Fruit fly (Drosophila melanogaster) whole organism, embryonic: ENCODE measurements around the gene CG11560.

ENCODE experiments used
- B-H1 ChIP-seq: fragments of 200-800 bp; sonication (Bioruptor generic); IDR thresholded peaks from 3 replicates; pipeline ENCODE4 v1.3.6; 2022; ENCODE audit warnings: missing biosample characterization, missing genetic modification characterization
- C15 ChIP-seq: fragments of 200-800 bp; sonication (Bioruptor generic); IDR thresholded peaks from 3 replicates; pipeline ENCODE4 v1.3.6; 2022; ENCODE audit warnings: missing biosample characterization, missing genetic modification characterization
- CG10267 ChIP-seq: fragments of 200-800 bp; sonication (Bioruptor generic); optimal IDR thresholded peaks from 2 replicates; lab custom pipeline; 2018; ENCODE audit warnings: missing biosample characterization, mild to moderate bottlenecking, missing genetic modification characterization, moderate library complexity
- CG12744 ChIP-seq: fragments of 200-800 bp; sonication (Bioruptor generic); optimal IDR thresholded peaks from 2 replicates; lab custom pipeline; 2016; ENCODE audit warnings: missing biosample characterization, missing genetic modification characterization
- CG14441 ChIP-seq: fragments of 200-800 bp; sonication (Bioruptor generic); IDR thresholded peaks from 2 replicates; pipeline ENCODE4 v1.3.6; 2022; ENCODE audit warnings: missing biosample characterization, missing genetic modification characterization
- CG15601 ChIP-seq: fragments of 200-800 bp; sonication (Bioruptor generic); optimal IDR thresholded peaks from 3 replicates; lab custom pipeline; 2019; ENCODE audit warnings: missing biosample characterization, mild to moderate bottlenecking, missing genetic modification characterization, moderate library complexity
- CG17385 ChIP-seq: fragments of 200-800 bp; sonication (Bioruptor generic); optimal IDR thresholded peaks from 3 replicates; lab custom pipeline; 2018; ENCODE audit warnings: missing biosample characterization, mild to moderate bottlenecking, missing genetic modification characterization
- CG17568 ChIP-seq: fragments of 200-800 bp; sonication (Bioruptor generic); optimal IDR thresholded peaks from 2 replicates; lab custom pipeline; 2018; ENCODE audit warnings: missing biosample characterization, mild to moderate bottlenecking, missing genetic modification characterization, moderate library complexity
- CG18262 ChIP-seq: fragments of 200-800 bp; optimal IDR thresholded peaks from 3 replicates; lab custom pipeline; 2019; ENCODE audit warnings: missing biosample characterization, mild to moderate bottlenecking, missing genetic modification characterization, moderate library complexity
- CG31224 ChIP-seq: fragments of 200-800 bp; sonication (Bioruptor generic); IDR thresholded peaks from 2 replicates; pipeline ENCODE4 v1.3.6; 2022; ENCODE audit warnings: missing biosample characterization, missing genetic modification characterization
- CG32767 ChIP-seq: fragments of 200-800 bp; sonication (Bioruptor generic); IDR thresholded peaks from 2 replicates; pipeline ENCODE4 v1.3.6; 2022; ENCODE audit warnings: missing biosample characterization, missing genetic modification characterization
- CG33213 ChIP-seq: fragments of 200-800 bp; sonication (Bioruptor generic); optimal IDR thresholded peaks from 3 replicates; lab custom pipeline; 2016; ENCODE audit warnings: missing biosample characterization, missing genetic modification characterization
- CG4404 ChIP-seq: fragments of 200-800 bp; sonication (Bioruptor generic); IDR thresholded peaks from 2 replicates; pipeline ENCODE4 v1.3.6; 2022; ENCODE audit warnings: missing biosample characterization, missing genetic modification characterization
- CG4707 ChIP-seq: fragments of 200-800 bp; sonication (Bioruptor generic); optimal IDR thresholded peaks from 2 replicates; lab custom pipeline; 2018; ENCODE audit warnings: missing biosample characterization, mild to moderate bottlenecking, missing genetic modification characterization, moderate library complexity
- CG4730 ChIP-seq: fragments of 200-800 bp; sonication (Bioruptor generic); IDR thresholded peaks from 2 replicates; pipeline ENCODE4 v1.3.6; 2022; ENCODE audit warnings: missing biosample characterization, missing genetic modification characterization
- CG5953 ChIP-seq: fragments of 200-800 bp; sonication (Bioruptor generic); IDR thresholded peaks from 2 replicates; pipeline ENCODE4 v1.3.6; 2022; ENCODE audit warnings: missing biosample characterization, missing genetic modification characterization
- CG7987 ChIP-seq: fragments of 200-800 bp; sonication (Bioruptor generic); optimal IDR thresholded peaks from 2 replicates; lab custom pipeline; 2018; ENCODE audit warnings: missing biosample characterization, mild to moderate bottlenecking, missing genetic modification characterization, moderate library complexity
- CG8924 ChIP-seq: fragments of 200-800 bp; optimal IDR thresholded peaks from 3 replicates; lab custom pipeline; 2019; ENCODE audit warnings: missing biosample characterization, mild to moderate bottlenecking, missing genetic modification characterization, moderate library complexity
- CG9727 ChIP-seq: fragments of 200-800 bp; sonication (Bioruptor generic); optimal IDR thresholded peaks from 3 replicates; lab custom pipeline; 2017; ENCODE audit warnings: missing biosample characterization, mild to moderate bottlenecking, missing genetic modification characterization
- Dbx ChIP-seq: fragments of 200-800 bp; sonication (Bioruptor generic); IDR thresholded peaks from 3 replicates; pipeline ENCODE4 v1.3.6; 2022; ENCODE audit warnings: missing biosample characterization, missing genetic modification characterization
- Dip2 ChIP-seq: fragments of 200-800 bp; sonication (Bioruptor generic); IDR thresholded peaks from 2 replicates; pipeline ENCODE4 v1.3.6; 2022; ENCODE audit warnings: missing biosample characterization, missing genetic modification characterization
- Dll ChIP-seq: fragments of 200-800 bp; sonication (Bioruptor generic); IDR thresholded peaks from 4 replicates; pipeline ENCODE4 v1.3.6; 2022; ENCODE audit warnings: missing biosample characterization, missing genetic modification characterization; ENCODE audit not compliant: partially characterized antibody
- Hmx ChIP-seq: fragments of 200-800 bp; sonication (Bioruptor generic); optimal IDR thresholded peaks from 2 replicates; lab custom pipeline; 2016; ENCODE audit warnings: missing biosample characterization, missing genetic modification characterization
- Hr78 ChIP-seq, 2 experiments: fragments of 200-800 bp in 1 of 2; fragments of >200 bp in 1 of 2; sonication (Bioruptor generic) in 1 of 2; optimal IDR thresholded peaks; 2 replicates each; lab custom pipeline; 2017 to 2019; ENCODE audit warnings: missing biosample characterization in 2 of 2, missing genetic modification characterization in 2 of 2, mild to moderate bottlenecking in 1 of 2, moderate library complexity in 1 of 2
- Nf-YA ChIP-seq: fragments of 200-800 bp; sonication (Bioruptor generic); IDR thresholded peaks from 2 replicates; pipeline ENCODE4 v1.3.6; 2022; ENCODE audit warnings: missing biosample characterization, missing genetic modification characterization
- NfI ChIP-seq: fragments of 200-800 bp; sonication (Bioruptor generic); optimal IDR thresholded peaks from 3 replicates; lab custom pipeline; 2018; ENCODE audit warnings: missing biosample characterization, mild to moderate bottlenecking, missing genetic modification characterization, moderate library complexity
- Sry-δ ChIP-seq: fragments of 200-800 bp; sonication (Bioruptor generic); optimal IDR thresholded peaks from 2 replicates; lab custom pipeline; 2016; ENCODE audit warnings: missing biosample characterization, missing genetic modification characterization
- Xbp1 ChIP-seq: fragments of 200-800 bp; sonication (Bioruptor generic); optimal IDR thresholded peaks from 3 replicates; lab custom pipeline; 2016; ENCODE audit warnings: missing biosample characterization, mild to moderate bottlenecking, missing genetic modification characterization
- br ChIP-seq: fragments of >200 bp; optimal IDR thresholded peaks from 2 replicates; lab custom pipeline; 2017
- btn ChIP-seq: fragments of 200-800 bp; sonication (Bioruptor generic); optimal IDR thresholded peaks from 2 replicates; lab custom pipeline; 2016; ENCODE audit warnings: missing biosample characterization, missing genetic modification characterization
- cg ChIP-seq: fragments of 200-800 bp; sonication (Bioruptor generic); optimal IDR thresholded peaks from 3 replicates; lab custom pipeline; 2019; ENCODE audit warnings: missing biosample characterization, mild to moderate bottlenecking, missing genetic modification characterization, moderate library complexity
- ci ChIP-seq: fragments of 200-800 bp; sonication (Bioruptor generic); IDR thresholded peaks from 3 replicates; pipeline ENCODE4 v1.3.6; 2022; ENCODE audit warnings: missing biosample characterization, missing genetic modification characterization
- croc ChIP-seq: fragments of 200-800 bp; sonication (Bioruptor generic); conservative IDR thresholded peaks from 3 replicates; pipeline ENCODE4 v1.3.6; 2022; ENCODE audit warnings: missing biosample characterization, missing genetic modification characterization
- dm ChIP-seq: fragments of 200-800 bp; sonication (Bioruptor generic); optimal IDR thresholded peaks from 3 replicates; lab custom pipeline; 2016; ENCODE audit warnings: missing biosample characterization, missing genetic modification characterization
- dmrt11E ChIP-seq: fragments of 200-800 bp; sonication (Bioruptor generic); optimal IDR thresholded peaks from 3 replicates; lab custom pipeline; 2018; ENCODE audit warnings: missing biosample characterization, mild to moderate bottlenecking, missing genetic modification characterization, moderate library complexity
- emc ChIP-seq: fragments of 200-800 bp; sonication (Bioruptor generic); optimal IDR thresholded peaks from 2 replicates; lab custom pipeline; 2016; ENCODE audit warnings: missing biosample characterization, missing genetic modification characterization
- fd64A ChIP-seq: fragments of 200-800 bp; sonication (Bioruptor generic); optimal IDR thresholded peaks from 3 replicates; lab custom pipeline; 2018; ENCODE audit warnings: missing biosample characterization, mild to moderate bottlenecking, missing genetic modification characterization
- gce ChIP-seq: fragments of 200-800 bp; sonication (Bioruptor generic); IDR thresholded peaks from 3 replicates; pipeline ENCODE4 v1.3.6; 2022; ENCODE audit warnings: missing biosample characterization, missing genetic modification characterization
- gcm ChIP-seq: fragments of 200-800 bp; sonication (Bioruptor generic); optimal IDR thresholded peaks from 2 replicates; lab custom pipeline; 2019; ENCODE audit warnings: missing biosample characterization, mild to moderate bottlenecking, missing genetic modification characterization, moderate library complexity
- gt ChIP-seq: fragments of 200-800 bp; sonication (Bioruptor generic); IDR thresholded peaks from 2 replicates; pipeline ENCODE4 v1.3.6; 2022; ENCODE audit warnings: missing biosample characterization, missing genetic modification characterization
- h ChIP-seq: fragments of >200 bp; optimal IDR thresholded peaks from 2 replicates; lab custom pipeline; 2017
- her ChIP-seq: fragments of 200-800 bp; sonication (Bioruptor generic); optimal IDR thresholded peaks from 2 replicates; lab custom pipeline; 2016; ENCODE audit warnings: missing biosample characterization, missing genetic modification characterization
- insv ChIP-seq, 2 experiments: fragments of 200-800 bp; sonication (Bioruptor generic); optimal IDR thresholded peaks; 3 replicates each; lab custom pipeline; 2016 to 2018; ENCODE audit warnings: missing biosample characterization in 2 of 2, missing genetic modification characterization in 2 of 2
- kni ChIP-seq: fragments of 200-800 bp; sonication (Bioruptor generic); optimal IDR thresholded peaks from 3 replicates; lab custom pipeline; 2017; ENCODE audit warnings: mild to moderate bottlenecking, missing biosample characterization, missing genetic modification reagents, missing genetic modification characterization
- pros ChIP-seq: fragments of 200-800 bp; sonication (Bioruptor generic); optimal IDR thresholded peaks from 3 replicates; lab custom pipeline; 2019; ENCODE audit warnings: missing biosample characterization, mild to moderate bottlenecking, missing genetic modification characterization, moderate library complexity
- ro ChIP-seq: fragments of 200-800 bp; sonication (Bioruptor generic); IDR thresholded peaks from 2 replicates; pipeline ENCODE4 v1.3.6; 2022; ENCODE audit warnings: missing biosample characterization, missing genetic modification characterization
- slbo ChIP-seq: fragments of 200-800 bp; sonication (Bioruptor generic); IDR thresholded peaks from 2 replicates; pipeline ENCODE4 v1.3.6; 2022; ENCODE audit warnings: missing biosample characterization, missing genetic modification characterization
- slou ChIP-seq: fragments of 200-800 bp; sonication (Bioruptor generic); optimal IDR thresholded peaks from 3 replicates; lab custom pipeline; 2016; ENCODE audit warnings: missing biosample characterization, missing genetic modification characterization
- twi ChIP-seq: fragments of 200-800 bp; optimal IDR thresholded peaks from 2 replicates; lab custom pipeline; 2019; ENCODE audit warnings: missing biosample characterization, mild to moderate bottlenecking, missing genetic modification characterization, moderate library complexity
- unpg ChIP-seq: fragments of 200-800 bp; sonication (Bioruptor generic); optimal IDR thresholded peaks from 3 replicates; lab custom pipeline; 2018; ENCODE audit warnings: missing biosample characterization, mild to moderate bottlenecking, missing genetic modification characterization, moderate library complexity
- yki ChIP-seq: fragments of >200 bp; optimal IDR thresholded peaks from 3 replicates; lab custom pipeline; 2018

The CG11560 gene

dm6 chr3L:12096799-12097662, 22.8 kb upstream of the CG11560 start (continued):
- TF ChIP-seq ro: no peak
- TF ChIP-seq fd64A (GFP tag; lab: Kevin White, UChicago): no peak
- peak; percentile 43 for TF ChIP-seq Xbp1 (GFP tag; lab: Kevin White, UChicago)
- no peak for TF ChIP-seq dm (GFP tag; lab: Kevin White, UChicago)
- TF ChIP-seq yki (lab: Kevin White, UChicago): no peak
- TF ChIP-seq croc (GFP tag; lab: Robert Waterston, UW): no peak
- TF ChIP-seq dmrt11E: peak; percentile 59
- TF ChIP-seq Sry-δ (GFP tag; lab: Kevin White, UChicago): no peak
- no peak for TF ChIP-seq CG15601 (tag; lab: Kevin White, UChicago)
- no peak for TF ChIP-seq Hr78 (GFP tag; optimal IDR thresholded peaks at IDR 0.05; lab: Kevin White, UChicago)
- no peak for TF ChIP-seq CG33213 (GFP tag; lab: Kevin White, UChicago)
- no peak for TF ChIP-seq slbo (GFP tag; lab: Robert Waterston, UW)
- no peak for TF ChIP-seq Dip2 (GFP tag; lab: Robert Waterston, UW)
- TF ChIP-seq emc (GFP tag; lab: Kevin White, UChicago): no peak
- TF ChIP-seq CG5953 (GFP tag; lab: Robert Waterston, UW): no peak
- TF ChIP-seq CG32767 (GFP tag; lab: Robert Waterston, UW): 0 out of 2 replicates have a peak, but pooled peaks have one; percentile 16
- no peak; the same call in 1 of the 2 replicates for TF ChIP-seq CG4404 (GFP tag; lab: Robert Waterston, UW)
- no peak for TF ChIP-seq twi (tag; lab: Kevin White, UChicago)
- TF ChIP-seq btn (GFP tag; lab: Kevin White, UChicago): no peak
- no peak for TF ChIP-seq NfI (GFP tag; lab: Kevin White, UChicago)
- no peak for TF ChIP-seq Hmx (GFP tag; lab: Kevin White, UChicago)
- TF ChIP-seq slou (GFP tag; lab: Kevin White, UChicago): no peak
- peak; percentile 58 for TF ChIP-seq CG9727 (GFP tag; lab: Kevin White, UChicago)
- no peak for TF ChIP-seq kni (GFP tag; lab: Kevin White, UChicago)
- TF ChIP-seq ci: no peak
- no peak for TF ChIP-seq CG14441 (GFP tag; lab: Robert Waterston, UW)
- no peak for TF ChIP-seq pros (GFP tag; lab: Kevin White, UChicago)
- TF ChIP-seq CG17385: no peak
- TF ChIP-seq B-H1 (GFP tag; lab: Robert Waterston, UW): no peak
- no peak for TF ChIP-seq gce (GFP tag; lab: Robert Waterston, UW)
- TF ChIP-seq Dll (GFP tag; lab: Robert Waterston, UW): no peak
- TF ChIP-seq gcm: no peak
- TF ChIP-seq gt: no peak
- no peak for TF ChIP-seq her (GFP tag; lab: Kevin White, UChicago)
- no peak for TF ChIP-seq Nf-YA (GFP tag; lab: Robert Waterston, UW)
- no peak for TF ChIP-seq br (lab: Kevin White, UChicago)
- no peak for TF ChIP-seq CG12744 (GFP tag; lab: Kevin White, UChicago)
- TF ChIP-seq CG8924: peak; percentile 6
- TF ChIP-seq insv (GFP tag; optimal IDR thresholded peaks at IDR 0.05; lab: Kevin White, UChicago): no peak
- TF ChIP-seq CG17568 (GFP tag; lab: Kevin White, UChicago): no peak
- TF ChIP-seq CG7987 (GFP tag; lab: Kevin White, UChicago): no peak
- no peak for TF ChIP-seq Dbx (GFP tag; lab: Robert Waterston, UW)
- TF ChIP-seq C15 (GFP tag; lab: Robert Waterston, UW): no peak
- peak; percentile 47 for TF ChIP-seq unpg (GFP tag; lab: Kevin White, UChicago)
- no peak for TF ChIP-seq cg (GFP tag; lab: Kevin White, UChicago)
- TF ChIP-seq CG31224 (GFP tag; lab: Robert Waterston, UW): no peak
- no peak for TF ChIP-seq CG4707
- no peak for TF ChIP-seq CG4730
- peak; percentile 43 for TF ChIP-seq CG18262 (tag; lab: Kevin White, UChicago)
- TF ChIP-seq CG10267: peak; percentile 12
- no peak for TF ChIP-seq h (lab: Kevin White, UChicago)
